Fruit fly (Drosophila melanogaster) whole organism, embryonic: ENCODE measurements around the gene Rich.
A peak's percentile ranks its signal among the peaks of the same experiment; 100 is the strongest.

ENCODE experiments used
- CG10209 ChIP-seq: fragments of 200-800 bp; sonication (Bioruptor generic); optimal IDR thresholded peaks from 3 replicates; lab custom pipeline; 2017; ENCODE audit warnings: missing biosample characterization, mild to moderate bottlenecking, missing genetic modification characterization, missing genetic modification reagents
- CG10979 ChIP-seq: fragments of 200-800 bp; sonication (Bioruptor generic); optimal IDR thresholded peaks from 2 replicates; lab custom pipeline; 2018; ENCODE audit warnings: missing biosample characterization, mild to moderate bottlenecking, missing genetic modification characterization, moderate library complexity
- CG11504 ChIP-seq: fragments of 200-800 bp; sonication (Bioruptor generic); optimal IDR thresholded peaks from 3 replicates; lab custom pipeline; 2019; ENCODE audit warnings: missing biosample characterization, mild to moderate bottlenecking, missing genetic modification characterization, moderate library complexity
- CG12071 ChIP-seq: fragments of 200-800 bp; sonication (Bioruptor generic); optimal IDR thresholded peaks from 3 replicates; lab custom pipeline; 2018; ENCODE audit warnings: missing biosample characterization, mild to moderate bottlenecking, missing genetic modification characterization
- CG1233 ChIP-seq: fragments of 200-800 bp; sonication (Bioruptor generic); optimal IDR thresholded peaks from 4 replicates; lab custom pipeline; 2018; ENCODE audit warnings: missing biosample characterization, mild to moderate bottlenecking, missing genetic modification characterization
- CG13624 ChIP-seq: fragments of 200-800 bp; sonication (Bioruptor generic); optimal IDR thresholded peaks from 2 replicates; lab custom pipeline; 2016; ENCODE audit warnings: missing biosample characterization, missing genetic modification characterization
- CG14667 ChIP-seq: fragments of 200-800 bp; sonication (Bioruptor generic); IDR thresholded peaks from 2 replicates; pipeline ENCODE4 v1.3.6; 2022; ENCODE audit warnings: missing biosample characterization, missing genetic modification characterization
- CG1602 ChIP-seq: fragments of 200-800 bp; sonication (Bioruptor generic); optimal IDR thresholded peaks from 3 replicates; lab custom pipeline; 2016; ENCODE audit warnings: missing biosample characterization, missing genetic modification characterization
- CG1647 ChIP-seq: fragments of 200-800 bp; sonication (Bioruptor generic); optimal IDR thresholded peaks from 3 replicates; lab custom pipeline; 2016; ENCODE audit warnings: missing biosample characterization, missing genetic modification characterization
- CG17359 ChIP-seq: fragments of 200-800 bp; sonication (Bioruptor generic); optimal IDR thresholded peaks from 3 replicates; lab custom pipeline; 2018; ENCODE audit warnings: missing biosample characterization, mild to moderate bottlenecking, missing genetic modification characterization, moderate library complexity
- CG32772 ChIP-seq: fragments of 200-800 bp; sonication (Bioruptor generic); IDR thresholded peaks from 2 replicates; pipeline ENCODE4 v1.3.6; 2022; ENCODE audit warnings: missing biosample characterization, missing genetic modification characterization
- CG4730 ChIP-seq: fragments of 200-800 bp; sonication (Bioruptor generic); IDR thresholded peaks from 2 replicates; pipeline ENCODE4 v1.3.6; 2022; ENCODE audit warnings: missing biosample characterization, missing genetic modification characterization
- CG6272 ChIP-seq: fragments of 200-800 bp; sonication (Bioruptor generic); IDR thresholded peaks from 2 replicates; pipeline ENCODE4 v1.3.6; 2022; ENCODE audit warnings: missing biosample characterization, missing genetic modification characterization
- CG7372 ChIP-seq: fragments of 200-800 bp; sonication (Bioruptor generic); IDR thresholded peaks from 2 replicates; pipeline ENCODE4 v1.3.6; 2022; ENCODE audit warnings: missing biosample characterization, missing genetic modification characterization
- CG8281 ChIP-seq: fragments of 200-800 bp; sonication (Bioruptor generic); optimal IDR thresholded peaks from 2 replicates; lab custom pipeline; 2018; ENCODE audit warnings: missing biosample characterization, mild to moderate bottlenecking, missing genetic modification characterization, moderate library complexity
- CHES-1-like ChIP-seq: fragments of 200-800 bp; sonication (Bioruptor generic); optimal IDR thresholded peaks from 2 replicates; lab custom pipeline; 2016; ENCODE audit warnings: missing biosample characterization, missing genetic modification characterization
- D ChIP-seq, 2 experiments: fragments of 200-800 bp in 1 of 2; fragments of >200 bp in 1 of 2; sonication (Bioruptor generic) in 1 of 2; optimal IDR thresholded peaks; 2 replicates in 1 of 2; 3 replicates in 1 of 2; lab custom pipeline; 2017; ENCODE audit warnings: mild to moderate bottlenecking in 1 of 2, missing biosample characterization in 1 of 2, missing genetic modification characterization in 1 of 2, missing genetic modification reagents in 1 of 2
- E2f2 ChIP-seq: fragments of 200-800 bp; sonication (Bioruptor generic); IDR thresholded peaks from 2 replicates; pipeline ENCODE4 v1.3.6; 2022; ENCODE audit warnings: missing biosample characterization, missing genetic modification characterization
- Elba2 ChIP-seq: fragments of 200-800 bp; sonication (Bioruptor generic); optimal IDR thresholded peaks from 3 replicates; lab custom pipeline; 2016; ENCODE audit warnings: missing biosample characterization, missing genetic modification characterization
- Gug ChIP-seq: fragments of 200-800 bp; sonication (Bioruptor generic); IDR thresholded peaks from 4 replicates; pipeline ENCODE4 v1.3.6; 2022; ENCODE audit warnings: missing biosample characterization, missing genetic modification characterization
- Hr51 ChIP-seq, 2 experiments: fragments of 200-800 bp; sonication (Bioruptor generic); optimal IDR thresholded peaks; 2 replicates in 1 of 2; 3 replicates in 1 of 2; lab custom pipeline; 2016 to 2018; ENCODE audit warnings: missing biosample characterization in 2 of 2, missing genetic modification characterization in 2 of 2, mild to moderate bottlenecking in 1 of 2, moderate library complexity in 1 of 2
- Med ChIP-seq: fragments of 200-800 bp; sonication (Bioruptor generic); peaks from one replicate; lab custom pipeline; 2016; ENCODE audit warnings: missing biosample characterization, missing genetic modification characterization, mild to moderate bottlenecking, inconsistent platforms, moderate library complexity
- Nf-YB ChIP-seq: fragments of 200-800 bp; sonication (Bioruptor generic); optimal IDR thresholded peaks from 3 replicates; lab custom pipeline; 2019; ENCODE audit warnings: missing biosample characterization, mild to moderate bottlenecking, missing genetic modification characterization, moderate library complexity
- Oaz ChIP-seq: fragments of 200-800 bp; sonication (Bioruptor generic); IDR thresholded peaks from 2 replicates; pipeline ENCODE4 v1.3.6; 2022; ENCODE audit warnings: missing biosample characterization, missing genetic modification characterization
- Opbp ChIP-seq: fragments of 200-800 bp; sonication (Bioruptor generic); IDR thresholded peaks from 3 replicates; pipeline ENCODE4 v1.3.6; 2022; ENCODE audit warnings: missing biosample characterization, missing genetic modification characterization; ENCODE audit not compliant: partially characterized antibody
- Pdp1 ChIP-seq, 2 experiments: fragments of 200-800 bp; sonication (Bioruptor generic); optimal IDR thresholded peaks; 3 replicates each; lab custom pipeline; 2016; ENCODE audit warnings: missing biosample characterization in 2 of 2, missing genetic modification characterization in 2 of 2, mild to moderate bottlenecking in 1 of 2, moderate library complexity in 1 of 2
- Sin3A ChIP-seq: fragments of >200 bp; optimal IDR thresholded peaks from 2 replicates; lab custom pipeline; 2018
- Six4 ChIP-seq: fragments of 200-800 bp; sonication (Bioruptor generic); optimal IDR thresholded peaks from 2 replicates; lab custom pipeline; 2016; ENCODE audit warnings: missing biosample characterization, missing genetic modification characterization
- Ssrp ChIP-seq: fragments of 200-800 bp; sonication (Bioruptor generic); optimal IDR thresholded peaks from 2 replicates; lab custom pipeline; 2018; ENCODE audit warnings: missing biosample characterization, mild to moderate bottlenecking, missing genetic modification characterization, moderate library complexity
- amos ChIP-seq: fragments of 200-800 bp; sonication (Bioruptor generic); IDR thresholded peaks from 2 replicates; pipeline ENCODE4 v1.3.6; 2022; ENCODE audit warnings: missing biosample characterization, missing genetic modification characterization; ENCODE audit not compliant: partially characterized antibody
- ato ChIP-seq: fragments of 200-800 bp; sonication (Bioruptor generic); IDR thresholded peaks from 2 replicates; pipeline ENCODE4 v1.3.6; 2022; ENCODE audit warnings: missing biosample characterization, missing genetic modification characterization; ENCODE audit not compliant: partially characterized antibody
- br ChIP-seq: fragments of >200 bp; optimal IDR thresholded peaks from 2 replicates; lab custom pipeline; 2017
- bsh ChIP-seq, 2 experiments: fragments of 200-800 bp; sonication (Bioruptor generic); optimal IDR thresholded peaks; 2 replicates each; lab custom pipeline; 2017 to 2018; ENCODE audit warnings: mild to moderate bottlenecking in 2 of 2, missing biosample characterization in 2 of 2, missing genetic modification characterization in 2 of 2, moderate library complexity in 1 of 2
- chif ChIP-seq, 2 experiments: fragments of 200-800 bp; sonication (Bioruptor generic); optimal IDR thresholded peaks; 3 replicates each; lab custom pipeline; 2016; ENCODE audit warnings: missing biosample characterization in 2 of 2, missing genetic modification characterization in 2 of 2
- ci ChIP-seq: fragments of 200-800 bp; sonication (Bioruptor generic); IDR thresholded peaks from 3 replicates; pipeline ENCODE4 v1.3.6; 2022; ENCODE audit warnings: missing biosample characterization, missing genetic modification characterization
- croc ChIP-seq: fragments of 200-800 bp; sonication (Bioruptor generic); conservative IDR thresholded peaks from 3 replicates; pipeline ENCODE4 v1.3.6; 2022; ENCODE audit warnings: missing biosample characterization, missing genetic modification characterization
- danr ChIP-seq: fragments of 200-800 bp; sonication (Bioruptor generic); IDR thresholded peaks from 2 replicates; pipeline ENCODE4 v1.3.6; 2022; ENCODE audit warnings: missing biosample characterization, missing genetic modification characterization
- esg ChIP-seq: fragments of 200-800 bp; sonication (Bioruptor generic); conservative IDR thresholded peaks from 2 replicates; pipeline ENCODE4 v1.3.6; 2022; ENCODE audit warnings: missing biosample characterization, missing genetic modification characterization
- insv ChIP-seq, 2 experiments: fragments of 200-800 bp; sonication (Bioruptor generic); optimal IDR thresholded peaks; 3 replicates each; lab custom pipeline; 2016 to 2018; ENCODE audit warnings: missing biosample characterization in 2 of 2, missing genetic modification characterization in 2 of 2
- jigr1 ChIP-seq: fragments of 200-800 bp; sonication (Bioruptor generic); IDR thresholded peaks from 3 replicates; pipeline ENCODE4 v1.3.6; 2022; ENCODE audit warnings: missing biosample characterization, missing genetic modification characterization
- jumu ChIP-seq: fragments of 200-800 bp; sonication (Bioruptor generic); optimal IDR thresholded peaks from 3 replicates; lab custom pipeline; 2016; ENCODE audit warnings: missing biosample characterization, missing genetic modification characterization
- nmo ChIP-seq: fragments of 200-800 bp; sonication (Bioruptor generic); optimal IDR thresholded peaks from 2 replicates; lab custom pipeline; 2018; ENCODE audit warnings: missing biosample characterization, mild to moderate bottlenecking, missing genetic modification characterization, moderate library complexity
- otp ChIP-seq: fragments of 200-800 bp; sonication (Bioruptor generic); IDR thresholded peaks from 3 replicates; pipeline ENCODE4, ENCODE4 v1.3.6; 2022; ENCODE audit warnings: missing biosample characterization, missing genetic modification characterization
- prd ChIP-seq, 3 experiments: fragments of >200 bp in 2 of 3; fragments of 200-800 bp in 1 of 3; sonication (Bioruptor generic) in 1 of 3; optimal IDR thresholded peaks in 2 of 3; IDR thresholded peaks in 1 of 3; 2 replicates in 2 of 3; 3 replicates in 1 of 3; pipeline versions ENCODE4 v1.3.6 to Lab custom; 2017 to 2022; ENCODE audit warnings: missing biosample characterization in 1 of 3, missing genetic modification characterization in 1 of 3
- sob ChIP-seq: fragments of 200-800 bp; sonication (Bioruptor generic); IDR thresholded peaks from 2 replicates; pipeline ENCODE4 v1.3.6; 2022; ENCODE audit warnings: missing biosample characterization, missing genetic modification characterization
- toy ChIP-seq: fragments of 200-800 bp; sonication (Bioruptor generic); IDR thresholded peaks from 2 replicates; pipeline ENCODE4 v1.3.6; 2022; ENCODE audit warnings: missing biosample characterization, missing genetic modification characterization
- vvl ChIP-seq: fragments of 200-800 bp; sonication (Bioruptor generic); IDR thresholded peaks from 2 replicates; pipeline ENCODE4 v1.3.6; 2022; ENCODE audit warnings: missing biosample characterization, missing genetic modification characterization
- wdn ChIP-seq: fragments of 200-800 bp; sonication (Bioruptor generic); IDR thresholded peaks from 2 replicates; pipeline ENCODE4 v1.3.6; 2022; ENCODE audit warnings: missing biosample characterization, missing genetic modification characterization
- zf30C ChIP-seq: fragments of 200-800 bp; sonication (Bioruptor generic); optimal IDR thresholded peaks from 3 replicates; lab custom pipeline; 2018; ENCODE audit warnings: missing biosample characterization, mild to moderate bottlenecking, missing genetic modification characterization

Gene Rich

DNA sequence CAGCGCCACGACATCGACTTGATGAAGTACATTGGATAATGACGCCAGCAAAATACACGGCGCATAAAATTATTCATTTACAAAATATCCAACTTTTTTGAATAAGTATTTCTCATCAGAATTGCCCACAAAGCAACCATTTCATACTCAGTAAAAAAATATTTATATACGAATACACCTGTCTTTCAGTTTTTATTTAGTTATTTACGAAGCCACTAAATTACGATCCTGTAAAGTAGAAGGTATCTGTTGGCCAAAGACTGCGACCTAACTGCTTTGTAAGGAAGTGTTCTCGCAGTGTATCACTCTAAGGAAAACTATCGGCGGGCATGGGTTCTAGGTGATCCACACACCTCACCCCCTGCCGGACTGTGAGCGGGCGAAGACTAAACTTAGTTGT is 14.5 kb upstream of the Rich start (continued):
- peak; percentile 16 for TF ChIP-seq CG1647 (GFP tag; lab: Kevin White, UChicago)
- peak in 1 of 2 experiments; percentile 31 for TF ChIP-seq chif (GFP tag; optimal IDR thresholded peaks at IDR 0.05; lab: Kevin White, UChicago)
- peak; percentile 55 for TF ChIP-seq Ssrp
- peak in 1 of 2 experiments; percentile 8 for TF ChIP-seq Hr51 (GFP tag; optimal IDR thresholded peaks at IDR 0.05; lab: Kevin White, UChicago)
- peak; percentile 73 for TF ChIP-seq nmo (GFP tag; lab: Kevin White, UChicago)
- peak; percentile 70; the same call in 2 of the 4 replicates for TF ChIP-seq Gug (GFP tag; lab: Robert Waterston, UW)
- no peak for TF ChIP-seq ci (GFP tag; lab: Robert Waterston, UW)
- TF ChIP-seq danr (GFP tag; lab: Robert Waterston, UW): peak; percentile 59
- peak; percentile 63 for TF ChIP-seq sob (GFP tag; lab: Robert Waterston, UW)
- peak; percentile 54 for TF ChIP-seq CG10979
- no peak for TF ChIP-seq CG10209 (GFP tag; lab: Kevin White, UChicago)
- peak; percentile 91 for TF ChIP-seq Med (GFP tag; lab: Kevin White, UChicago)
- TF ChIP-seq Oaz: peak; percentile 51
- peak in 1 of 2 experiments; percentile 30 for TF ChIP-seq bsh (GFP tag; optimal IDR thresholded peaks at IDR 0.05; lab: Kevin White, UChicago)
- TF ChIP-seq toy: no peak
- peak; percentile 21 for TF ChIP-seq CG1233
- TF ChIP-seq D (optimal IDR thresholded peaks at IDR 0.05; lab: Kevin White, UChicago): no peak
- TF ChIP-seq D (GFP tag; optimal IDR thresholded peaks at IDR 0.05; lab: Kevin White, UChicago): no peak
- TF ChIP-seq CHES-1-like: peak; percentile 5
- TF ChIP-seq wdn (GFP tag; lab: Robert Waterston, UW): 0 out of 2 replicates have a peak, but pooled peaks have one; percentile 31
- TF ChIP-seq Elba2 (GFP tag; lab: Kevin White, UChicago): no peak
- TF ChIP-seq CG8281: peak; percentile 28
- TF ChIP-seq Nf-YB (GFP tag; lab: Kevin White, UChicago): no peak
- TF ChIP-seq CG17359: no peak
- no peak for TF ChIP-seq Sin3A
- TF ChIP-seq E2f2 (GFP tag; lab: Robert Waterston, UW): peak; percentile 22; the same call in 1 of the 2 replicates
- TF ChIP-seq CG6272: peak; percentile 48
- TF ChIP-seq croc (GFP tag; lab: Robert Waterston, UW): peak; percentile 45; the same call in 1 of the 3 replicates
- TF ChIP-seq insv (GFP tag; optimal IDR thresholded peaks at IDR 0.05; lab: Kevin White, UChicago): no peak
- TF ChIP-seq br (lab: Kevin White, UChicago): no peak
- TF ChIP-seq CG14667 (GFP tag; lab: Robert Waterston, UW): 0 out of 2 replicates have a peak, but pooled peaks have one; percentile 20
- peak; percentile 51 for TF ChIP-seq CG7372 (GFP tag; lab: Robert Waterston, UW)
- TF ChIP-seq CG11504 (tag; lab: Kevin White, UChicago): no peak
- TF ChIP-seq Pdp1 (GFP tag; optimal IDR thresholded peaks at IDR 0.05; lab: Kevin White, UChicago): peak in 1 of 2 experiments; percentile 37
- no peak for TF ChIP-seq prd (optimal IDR thresholded peaks at IDR 0.05; lab: Kevin White, UChicago)
- TF ChIP-seq prd (GFP tag; IDR thresholded peaks at IDR 0.05; lab: Robert Waterston, UW): peak; percentile 75
- TF ChIP-seq amos (GFP tag; lab: Robert Waterston, UW): no peak
- peak; percentile 21 for TF ChIP-seq Six4
- 0 out of 3 replicates have a peak, but pooled peaks have one; percentile 27 for TF ChIP-seq jigr1 (GFP tag; lab: Robert Waterston, UW)
- TF ChIP-seq vvl: peak; percentile 55
- peak; percentile 56 for TF ChIP-seq CG32772
- TF ChIP-seq jumu (GFP tag; lab: Kevin White, UChicago): peak; percentile 16
- TF ChIP-seq esg: no peak; the same call in 1 of the 2 replicates
- TF ChIP-seq CG13624 (GFP tag; lab: Kevin White, UChicago): peak; percentile 32
- no peak for TF ChIP-seq Opbp (GFP tag; lab: Robert Waterston, UW)
- no peak for TF ChIP-seq ato (GFP tag; lab: Robert Waterston, UW)
- peak; percentile 17 for TF ChIP-seq CG1602 (GFP tag; lab: Kevin White, UChicago)
- peak; percentile 12 for TF ChIP-seq zf30C (GFP tag; lab: Kevin White, UChicago)
- no peak for TF ChIP-seq otp (GFP tag; lab: Robert Waterston, UW)
- TF ChIP-seq CG12071 (GFP tag; lab: Kevin White, UChicago): peak; percentile 24
- TF ChIP-seq CG4730 (GFP tag; lab: Robert Waterston, UW): 0 out of 2 replicates have a peak, but pooled peaks have one; percentile 39
